Worm (Caenorhabditis elegans) whole organism, midembryonic: ENCODE data around the gene W02H5.8.
"Not testable (repeated sequence)": the region's sequence is repeated elsewhere in the genome, so short reads cannot be mapped to it uniquely, and the experiment has no call there.

Source experiments
- T22C8.4 ChIP-seq: fragments of 200-800 bp; sonication (Bioruptor generic); IDR thresholded peaks from 2 replicates; pipeline ENCODE4 v1.3.6; 2022; ENCODE audit warnings: missing genetic modification characterization, missing compliant biosample characterization
- cog-1 ChIP-seq: sonication (generic microtip); optimal IDR thresholded peaks from 2 replicates; lab custom pipeline; 2016; ENCODE audit warnings: missing genetic modification characterization, missing compliant biosample characterization
- flt-1 ChIP-seq: fragments of 200-800 bp; sonication (Bioruptor generic); IDR thresholded peaks from 2 replicates; pipeline ENCODE4 v1.3.6; 2022; ENCODE audit warnings: missing genetic modification characterization, missing compliant biosample characterization
- klf-2 ChIP-seq: fragments of 200-800 bp; sonication (Bioruptor generic); conservative IDR thresholded peaks from 2 replicates; pipeline ENCODE4 v1.3.6; 2022; ENCODE audit warnings: missing genetic modification reagents, missing genetic modification characterization, missing compliant biosample characterization
- med-1 ChIP-seq: sonication (generic microtip); optimal IDR thresholded peaks from 2 replicates; lab custom pipeline; 2017; ENCODE audit warnings: missing genetic modification characterization, mild to moderate bottlenecking, missing compliant biosample characterization, antibody characterized with exemption, missing genetic modification reagents; ENCODE audit not compliant: insufficient read depth
- ref-1 ChIP-seq: fragments of 200-800 bp; sonication (Bioruptor generic); conservative IDR thresholded peaks from 2 replicates; pipeline ENCODE4 v1.3.6; 2022; ENCODE audit warnings: missing genetic modification reagents, missing genetic modification characterization, missing compliant biosample characterization
- tab-1 ChIP-seq: fragments of 200-800 bp; sonication (Bioruptor generic); IDR thresholded peaks from 2 replicates; pipeline ENCODE4 v1.3.6; 2022; ENCODE audit warnings: missing genetic modification characterization, missing compliant biosample characterization
- ztf-23 ChIP-seq: fragments of 200-800 bp; sonication (Bioruptor generic); IDR thresholded peaks from 2 replicates; pipeline ENCODE4 v1.3.6; 2022; ENCODE audit warnings: missing genetic modification reagents, missing genetic modification characterization, missing compliant biosample characterization
- ztf-29 ChIP-seq: fragments of 200-800 bp; sonication (Bioruptor generic); IDR thresholded peaks from 2 replicates; pipeline ENCODE4 v1.3.6; 2022; ENCODE audit warnings: missing genetic modification reagents, missing genetic modification characterization, missing compliant biosample characterization

The W02H5.8 gene

DNA sequence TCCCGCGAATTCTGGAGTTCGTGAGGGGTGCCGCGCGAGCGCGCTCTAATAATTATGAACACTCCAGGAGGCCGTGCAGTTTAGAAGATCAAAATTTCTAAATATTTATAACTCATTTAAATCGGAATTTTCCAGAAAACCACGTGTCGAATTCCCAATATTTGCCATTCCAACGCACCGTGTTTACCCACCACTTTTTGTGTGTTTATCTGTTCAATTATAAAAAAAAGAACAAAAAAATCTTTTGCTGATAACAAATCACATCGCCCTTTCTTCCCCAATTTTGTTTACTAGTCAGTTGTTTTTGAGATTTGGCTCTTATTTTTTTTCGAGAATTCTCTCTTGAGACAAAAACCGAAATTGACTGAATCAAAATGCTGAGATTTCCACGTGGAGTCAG is 3.7 kb upstream of the W02H5.8 start:
- TF ChIP-seq flt-1 (GFP tag; lab: Robert Waterston, UW) = no peak
- TF ChIP-seq ztf-29 (GFP tag; lab: Robert Waterston, UW) = no peak
- no peak for TF ChIP-seq ref-1 (GFP tag; lab: Robert Waterston, UW)

ce11 chrV:2650980-2651379 is 1.5 kb downstream of the W02H5.8 start:
- TF ChIP-seq cog-1 (tag; lab: Kevin White, UChicago) = no peak
- TF ChIP-seq T22C8.4 (GFP tag; lab: Robert Waterston, UW) = no peak
- no peak for TF ChIP-seq med-1 (GFP tag; lab: Kevin White, UChicago)
- no peak for TF ChIP-seq tab-1
- TF ChIP-seq flt-1 (GFP tag; lab: Robert Waterston, UW) = no peak
- no peak for TF ChIP-seq ref-1 (GFP tag; lab: Robert Waterston, UW)
- TF ChIP-seq ztf-23 (GFP tag; lab: Robert Waterston, UW) = no peak
- no peak for TF ChIP-seq ztf-29 (GFP tag; lab: Robert Waterston, UW)
- TF ChIP-seq klf-2 (GFP tag; lab: Robert Waterston, UW) = no peak

ce11 chrV:2647222-2647796 is 5.1 kb downstream of the W02H5.8 start:
- TF ChIP-seq ztf-29 (GFP tag; lab: Robert Waterston, UW) = no peak
- TF ChIP-seq ref-1 (GFP tag; lab: Robert Waterston, UW) = no peak
- no peak for TF ChIP-seq tab-1
- TF ChIP-seq flt-1 (GFP tag; lab: Robert Waterston, UW) = no peak
- TF ChIP-seq med-1 (GFP tag; lab: Kevin White, UChicago) = no peak
- no peak for TF ChIP-seq klf-2 (GFP tag; lab: Robert Waterston, UW)

DNA sequence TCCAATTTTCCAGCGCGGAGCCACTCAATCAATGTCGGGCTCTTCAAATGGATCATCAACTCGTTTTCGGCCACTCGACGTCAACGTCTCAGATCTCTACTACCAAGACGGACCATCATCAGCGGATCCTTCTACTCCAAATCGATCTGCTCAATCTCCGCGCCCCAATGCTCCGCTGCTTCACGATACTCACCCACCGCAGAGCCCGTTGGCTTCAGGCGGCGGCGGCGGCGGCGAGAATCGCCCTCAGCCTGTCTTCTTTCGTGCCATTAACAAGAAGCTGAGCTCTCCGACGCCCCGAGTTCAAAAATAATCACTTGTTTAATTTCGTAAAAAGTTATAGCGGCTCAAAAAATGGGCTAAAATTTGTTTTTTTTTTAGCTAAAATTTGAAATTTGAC is 6.4 kb downstream of the W02H5.8 start:
- TF ChIP-seq cog-1 (tag; lab: Kevin White, UChicago) = no peak
- TF ChIP-seq ref-1 (GFP tag; lab: Robert Waterston, UW) = no peak
- TF ChIP-seq ztf-29 (GFP tag; lab: Robert Waterston, UW) = no peak

DNA sequence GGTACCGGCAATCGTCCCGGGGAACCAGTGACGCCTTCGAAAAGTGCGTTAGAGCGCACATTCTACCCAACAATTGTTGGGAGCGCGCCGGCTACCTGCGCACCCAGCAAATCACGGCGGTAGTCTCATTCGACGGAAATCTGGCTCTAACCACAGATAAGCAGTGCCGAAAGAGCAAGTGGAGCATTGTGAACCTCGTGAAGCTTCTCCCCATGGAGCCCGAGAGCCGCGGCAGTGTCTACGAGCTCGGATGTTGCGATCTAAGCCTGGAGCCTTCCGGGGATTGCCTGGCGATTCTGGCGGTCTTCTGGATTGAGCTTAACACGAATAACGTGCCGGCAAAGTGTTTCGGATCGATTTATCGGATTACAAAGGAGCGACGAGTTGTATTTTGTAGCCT is 13.0 kb downstream of the W02H5.8 start:
- TF ChIP-seq ref-1 (GFP tag; lab: Robert Waterston, UW) (no peak), T22C8.4 (GFP tag; lab: Robert Waterston, UW) (no peak), tab-1 (no peak), med-1 (GFP tag; lab: Kevin White, UChicago) (no peak), cog-1 (tag; lab: Kevin White, UChicago) (no peak), flt-1 (GFP tag; lab: Robert Waterston, UW) (no peak), ztf-29 (GFP tag; lab: Robert Waterston, UW) (no peak), klf-2 (GFP tag; lab: Robert Waterston, UW) (no peak)

DNA sequence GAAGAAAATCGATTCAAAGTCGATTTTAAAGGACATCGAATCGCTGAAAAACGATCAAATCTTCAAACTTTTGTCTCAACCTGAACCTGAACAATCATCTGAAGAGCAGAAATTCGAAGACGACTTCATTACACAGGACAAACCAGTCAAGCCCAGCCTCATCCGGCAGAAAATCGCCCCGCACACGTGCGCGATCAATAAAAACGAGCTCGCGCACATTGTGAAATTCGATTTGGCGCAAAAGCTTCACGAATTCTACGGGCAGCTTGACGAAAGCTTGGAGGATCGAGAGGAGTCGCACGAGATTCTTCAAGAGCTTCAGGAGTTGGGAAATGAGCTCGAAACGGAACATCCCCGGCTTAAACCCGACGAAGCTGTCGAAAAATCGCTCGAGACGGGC is 13.4 kb downstream of the W02H5.8 start, which contains the start of gene W02H5.2:
TSS of gene W02H5.2 (plus strand) at position 301 of the 400 bp plus-strand sequence.
- TF ChIP-seq ref-1 (GFP tag; lab: Robert Waterston, UW) = no peak
- no peak for TF ChIP-seq tab-1
- no peak for TF ChIP-seq ztf-23 (GFP tag; lab: Robert Waterston, UW)
- no peak for TF ChIP-seq cog-1 (tag; lab: Kevin White, UChicago)

ce11 chrV:2638545-2638944 is 13.9 kb downstream of the W02H5.8 start, which contains the start of gene W02H5.19:
TSS of gene W02H5.19 (plus strand) at chrV:2638890.
- TF ChIP-seq flt-1 (GFP tag; lab: Robert Waterston, UW) (peak; percentile 68; the same call in 1 of the 2 replicates), T22C8.4 (GFP tag; lab: Robert Waterston, UW) (0 out of 2 replicates have a peak, but pooled peaks have one; percentile 33), ztf-29 (GFP tag; lab: Robert Waterston, UW) (peak; percentile 41; the same call in 1 of the 2 replicates), ref-1 (GFP tag; lab: Robert Waterston, UW) (no peak), klf-2 (GFP tag; lab: Robert Waterston, UW) (no peak), ztf-23 (GFP tag; lab: Robert Waterston, UW) (peak; percentile 70; the same call in 1 of the 2 replicates), med-1 (GFP tag; lab: Kevin White, UChicago) (no peak), tab-1 (no peak), cog-1 (tag; lab: Kevin White, UChicago) (peak; percentile 34)

DNA sequence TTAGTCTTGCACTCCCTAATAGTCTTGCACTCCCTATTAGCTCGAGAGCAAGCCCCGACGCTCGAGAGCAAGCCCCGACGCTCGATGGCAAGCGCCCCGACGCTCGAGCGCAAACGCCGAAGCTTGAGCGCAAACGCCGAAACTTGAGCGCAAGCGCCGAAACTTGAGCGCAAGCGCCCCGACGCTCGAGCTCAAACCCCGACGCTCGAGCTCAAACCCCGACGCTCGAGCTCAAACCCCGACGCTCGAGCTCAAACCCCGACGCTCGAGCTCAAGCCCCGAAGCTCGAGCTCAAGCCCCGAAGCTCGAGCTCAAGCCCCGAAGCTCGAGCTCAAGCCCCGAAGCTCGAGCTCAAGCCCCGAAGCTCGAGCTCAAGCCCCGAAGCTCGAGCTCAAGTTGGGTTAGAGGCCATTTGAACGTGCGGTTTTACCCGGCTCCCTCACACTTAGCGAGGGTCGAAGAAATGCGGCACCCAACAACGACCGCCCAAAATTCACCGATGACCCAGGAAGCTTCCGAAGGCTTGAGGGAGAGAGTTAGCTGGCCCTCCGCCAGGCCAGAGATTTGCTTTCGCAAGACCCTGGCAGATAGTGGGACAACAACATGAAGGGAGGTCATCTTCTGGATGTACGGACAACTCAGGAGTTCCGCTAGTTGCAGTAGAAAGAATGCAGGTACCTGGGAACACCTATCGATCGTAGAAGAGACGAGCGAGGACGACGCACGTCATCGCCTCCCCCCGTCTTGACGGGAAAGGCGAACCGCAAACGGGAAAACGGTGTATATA is 17.5 kb downstream of the W02H5.8 start:
- TF ChIP-seq ztf-29 (GFP tag; lab: Robert Waterston, UW) (peak; percentile 43; the same call in 1 of the 2 replicates), flt-1 (GFP tag; lab: Robert Waterston, UW) (0 out of 2 replicates have a peak, but pooled peaks have one; percentile 10)

DNA sequence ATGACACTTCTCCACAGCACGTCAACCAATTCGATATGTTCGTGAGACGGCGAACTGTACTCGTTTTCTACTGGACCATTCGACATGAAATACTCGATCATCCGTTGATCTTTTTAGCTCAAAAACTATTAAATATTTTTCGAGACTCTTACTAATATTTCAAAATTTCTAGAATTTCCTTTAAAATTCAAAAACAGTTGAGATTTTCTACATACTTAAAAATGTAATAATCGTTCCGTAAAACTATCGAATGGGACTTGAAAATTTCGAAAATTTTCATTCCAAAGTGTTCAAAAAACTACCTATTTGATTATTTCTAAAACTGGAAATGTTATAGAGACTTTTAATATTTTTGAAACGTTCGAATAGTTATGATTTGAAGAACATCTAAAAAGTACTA is 27.1 kb downstream of the W02H5.8 start, which contains the start of gene sknr-1:
TSS of gene sknr-1 (minus strand) at position 101 of the 400 bp plus-strand sequence.
- TF ChIP-seq ztf-23, T22C8.4, flt-1 (GFP tag; lab: Robert Waterston, UW): not testable (repeated sequence)

ce11 chrV:2623765-2624164 is 28.7 kb downstream of the W02H5.8 start:
- TF ChIP-seq flt-1 (GFP tag; lab: Robert Waterston, UW) (no peak), klf-2 (GFP tag; lab: Robert Waterston, UW) (no peak), med-1 (GFP tag; lab: Kevin White, UChicago) (no peak), tab-1 (no peak), cog-1 (tag; lab: Kevin White, UChicago) (no peak), ztf-29 (GFP tag; lab: Robert Waterston, UW) (no peak), ref-1 (GFP tag; lab: Robert Waterston, UW) (no peak), T22C8.4 (GFP tag; lab: Robert Waterston, UW) (no peak), ztf-23 (GFP tag; lab: Robert Waterston, UW) (no peak)
